Worm (Caenorhabditis elegans) whole organism, late embryonic: ENCODE measurements around the gene srbc-5.

Source experiments
- C08G9.2 ChIP-seq: sonication (generic microtip); optimal IDR thresholded peaks from 2 replicates; lab custom pipeline; 2016; ENCODE audit warnings: mild to moderate bottlenecking, missing genetic modification characterization, moderate library complexity, missing compliant biosample characterization
- F13H6.1 ChIP-seq: sonication (generic microtip); optimal IDR thresholded peaks from 2 replicates; lab custom pipeline; 2016; ENCODE audit warnings: missing genetic modification characterization, missing compliant biosample characterization
- K09A11.1 ChIP-seq: sonication (generic microtip); optimal IDR thresholded peaks from 2 replicates; lab custom pipeline; 2017; ENCODE audit warnings: antibody characterized with exemption, mild to moderate bottlenecking, missing genetic modification characterization, missing compliant biosample characterization; ENCODE audit not compliant: insufficient read depth
- T23F11.4 ChIP-seq: fragments of 200-800 bp; sonication (Bioruptor generic); optimal IDR thresholded peaks from 2 replicates; lab custom pipeline; 2018; ENCODE audit warnings: mild to moderate bottlenecking, missing genetic modification characterization, missing compliant biosample characterization
- ama-1 ChIP-seq: fragments of 150-350 bp; optimal IDR thresholded peaks from 2 replicates; lab custom pipeline; 2014
- ceh-14 ChIP-seq: sonication (generic microtip); optimal IDR thresholded peaks from 2 replicates; lab custom pipeline; 2016; ENCODE audit warnings: missing genotype, missing genetic modification characterization, missing compliant biosample characterization
- ceh-19 ChIP-seq: fragments of 200-800 bp; sonication (Bioruptor generic); optimal IDR thresholded peaks from 2 replicates; lab custom pipeline; 2018; ENCODE audit warnings: mild to moderate bottlenecking, missing genetic modification characterization, missing compliant biosample characterization
- ceh-22 ChIP-seq: sonication (generic microtip); optimal IDR thresholded peaks from 2 replicates; lab custom pipeline; 2017; ENCODE audit warnings: missing biosample characterization, missing genetic modification characterization
- ceh-30 ChIP-seq: fragments of 150-350 bp; optimal IDR thresholded peaks from 2 replicates; lab custom pipeline; 2014; ENCODE audit warnings: missing biosample characterization, missing genetic modification characterization
- ceh-45 ChIP-seq: fragments of 200-800 bp; sonication (Bioruptor generic); IDR thresholded peaks from 2 replicates; pipeline ENCODE4 v1.3.6; 2022; ENCODE audit warnings: missing genetic modification reagents, missing genetic modification characterization, missing compliant biosample characterization
- ceh-9 ChIP-seq: sonication (generic microtip); optimal IDR thresholded peaks from 2 replicates; lab custom pipeline; 2016; ENCODE audit warnings: mild to moderate bottlenecking, missing genetic modification characterization, inconsistent platforms, missing compliant biosample characterization
- che-1 ChIP-seq: sonication (generic microtip); optimal IDR thresholded peaks from 2 replicates; lab custom pipeline; 2016; ENCODE audit warnings: mild to moderate bottlenecking, missing genetic modification characterization, missing compliant biosample characterization
- dmd-4 ChIP-seq: sonication (generic microtip); optimal IDR thresholded peaks from 2 replicates; lab custom pipeline; 2016; ENCODE audit warnings: borderline replicate concordance, missing genetic modification characterization, missing compliant biosample characterization
- dve-1 ChIP-seq: sonication (generic microtip); optimal IDR thresholded peaks from 2 replicates; lab custom pipeline; 2017; ENCODE audit warnings: antibody characterized with exemption, mild to moderate bottlenecking, missing genetic modification characterization, missing compliant biosample characterization
- elt-2 ChIP-seq: sonication (generic microtip); optimal IDR thresholded peaks from 2 replicates; lab custom pipeline; 2016; ENCODE audit warnings: missing genetic modification reagents, missing genetic modification characterization, missing compliant biosample characterization
- elt-4 ChIP-seq: sonication (generic microtip); optimal IDR thresholded peaks from 2 replicates; lab custom pipeline; 2016; ENCODE audit warnings: missing genetic modification characterization, missing compliant biosample characterization
- eyg-1 ChIP-seq: sonication (generic microtip); optimal IDR thresholded peaks from 2 replicates; lab custom pipeline; 2016; ENCODE audit warnings: missing genotype, missing genetic modification characterization, missing compliant biosample characterization
- fax-1 ChIP-seq: sonication (generic microtip); optimal IDR thresholded peaks from 2 replicates; lab custom pipeline; 2016; ENCODE audit warnings: missing genotype, missing genetic modification characterization, missing compliant biosample characterization
- fkh-6 ChIP-seq: sonication (generic microtip); optimal IDR thresholded peaks from 2 replicates; lab custom pipeline; 2016; ENCODE audit warnings: missing genetic modification characterization, missing compliant biosample characterization
- gmeb-2 ChIP-seq: sonication (generic microtip); optimal IDR thresholded peaks from 2 replicates; lab custom pipeline; 2016; ENCODE audit warnings: missing genetic modification characterization, inconsistent platforms, missing compliant biosample characterization
- hlh-15 ChIP-seq: sonication (generic microtip); optimal IDR thresholded peaks from 2 replicates; lab custom pipeline; 2016; ENCODE audit warnings: missing genetic modification characterization, missing compliant biosample characterization
- hlh-6 ChIP-seq: sonication (generic microtip); optimal IDR thresholded peaks from 2 replicates; lab custom pipeline; 2016; ENCODE audit warnings: missing genotype, missing genetic modification characterization, missing compliant biosample characterization
- hlh-8 ChIP-seq: sonication (generic microtip); optimal IDR thresholded peaks from 2 replicates; lab custom pipeline; 2016; ENCODE audit warnings: missing genotype, missing genetic modification characterization, missing compliant biosample characterization
- mec-3 ChIP-seq: sonication (generic microtip); optimal IDR thresholded peaks from 2 replicates; lab custom pipeline; 2016; ENCODE audit warnings: borderline replicate concordance, missing genetic modification characterization, missing compliant biosample characterization
- npax-4 ChIP-seq: sonication (generic microtip); optimal IDR thresholded peaks from 2 replicates; lab custom pipeline; 2016; ENCODE audit warnings: missing genetic modification characterization, missing compliant biosample characterization
- pag-3 ChIP-seq: sonication (generic microtip); optimal IDR thresholded peaks from 2 replicates; lab custom pipeline; 2016; ENCODE audit warnings: missing compliant biosample characterization, missing genetic modification characterization, borderline replicate concordance
- pha-4 ChIP-seq: fragments of 150-350 bp; optimal IDR thresholded peaks from 2 replicates; lab custom pipeline; 2018; ENCODE audit warnings: missing biosample characterization, missing genetic modification reagents, missing genetic modification characterization
- pqm-1 ChIP-seq: sonication (generic microtip); optimal IDR thresholded peaks from 2 replicates; lab custom pipeline; 2016; ENCODE audit warnings: missing genetic modification characterization, missing compliant biosample characterization
- pros-1 ChIP-seq: fragments of 150-350 bp; optimal IDR thresholded peaks from 2 replicates; lab custom pipeline; 2014; ENCODE audit warnings: missing biosample characterization, missing genetic modification reagents, missing genetic modification characterization
- sdc-2 ChIP-seq: sonication (generic microtip); optimal IDR thresholded peaks from 2 replicates; lab custom pipeline; 2016; ENCODE audit warnings: missing genotype, missing genetic modification characterization, missing compliant biosample characterization
- sox-2 ChIP-seq: fragments of 200-800 bp; sonication (Bioruptor generic); IDR thresholded peaks from 2 replicates; pipeline ENCODE4 v1.3.6; 2022; ENCODE audit warnings: missing genetic modification reagents, missing genetic modification characterization, missing compliant biosample characterization
- tbx-2 ChIP-seq: sonication (generic microtip); optimal IDR thresholded peaks from 2 replicates; lab custom pipeline; 2016; ENCODE audit warnings: missing genetic modification characterization, missing compliant biosample characterization
- tbx-7 ChIP-seq: sonication (generic microtip); optimal IDR thresholded peaks from 2 replicates; lab custom pipeline; 2016; ENCODE audit warnings: missing genotype, missing genetic modification characterization, missing compliant biosample characterization
- ttx-3 ChIP-seq: sonication (generic microtip); optimal IDR thresholded peaks from 2 replicates; lab custom pipeline; 2016; ENCODE audit warnings: missing genetic modification reagents, missing genetic modification characterization, missing compliant biosample characterization
- unc-42 ChIP-seq: sonication (generic microtip); optimal IDR thresholded peaks from 2 replicates; lab custom pipeline; 2016; ENCODE audit warnings: missing genotype, missing genetic modification characterization, missing compliant biosample characterization
- unc-55 ChIP-seq: sonication (generic microtip); optimal IDR thresholded peaks from 2 replicates; lab custom pipeline; 2017; ENCODE audit warnings: missing biosample characterization, missing genetic modification reagents, missing genetic modification characterization
- unc-86 ChIP-seq: sonication (generic microtip); optimal IDR thresholded peaks from 2 replicates; lab custom pipeline; 2016; ENCODE audit warnings: missing genetic modification characterization, missing compliant biosample characterization
- ztf-16 ChIP-seq: sonication (generic microtip); optimal IDR thresholded peaks from 2 replicates; lab custom pipeline; 2017; ENCODE audit warnings: missing genetic modification characterization, missing compliant biosample characterization

The srbc-5 gene

ce11 chrV:3218604-3219003 is 41.6 kb upstream of the srbc-5 start (continued):
- TF ChIP-seq fax-1 (tag; lab: Kevin White, UChicago): no peak
- TF ChIP-seq hlh-8: no peak
- TF ChIP-seq pros-1: no peak
- TF ChIP-seq npax-4 (tag; lab: Kevin White, UChicago): no peak
- no peak for TF ChIP-seq sdc-2 (tag; lab: Kevin White, UChicago)
- peak; percentile 77 for TF ChIP-seq tbx-2 (tag; lab: Kevin White, UChicago)
- no peak for TF ChIP-seq T23F11.4
- TF ChIP-seq hlh-6 (tag; lab: Kevin White, UChicago): no peak
- TF ChIP-seq tbx-7 (tag; lab: Kevin White, UChicago): peak; percentile 28
- no peak for TF ChIP-seq unc-86 (tag; lab: Kevin White, UChicago)
- no peak for TF ChIP-seq unc-55 (GFP tag; lab: Kevin White, UChicago)
- peak; percentile 5 for TF ChIP-seq elt-2 (tag; lab: Kevin White, UChicago)
- no peak for TF ChIP-seq unc-42 (tag; lab: Kevin White, UChicago)
- no peak for TF ChIP-seq ceh-9
- no peak for TF ChIP-seq mec-3 (tag; lab: Kevin White, UChicago)
- no peak for TF ChIP-seq hlh-15 (tag; lab: Kevin White, UChicago)
- TF ChIP-seq pqm-1: no peak
- no peak for TF ChIP-seq pag-3 (tag; lab: Kevin White, UChicago)
- peak; percentile 25 for TF ChIP-seq ceh-14 (tag; lab: Kevin White, UChicago)
- TF ChIP-seq C08G9.2 (tag; lab: Kevin White, UChicago): peak; percentile 69
- TF ChIP-seq fkh-6 (tag; lab: Kevin White, UChicago): peak; percentile 27
- TF ChIP-seq ttx-3: no peak
- no peak for TF ChIP-seq ceh-30 (tag; lab: Kevin White, UChicago)
- no peak for TF ChIP-seq sox-2 (GFP tag; lab: Robert Waterston, UW)
- TF ChIP-seq ceh-45 (GFP tag; lab: Robert Waterston, UW): no peak

- TF ChIP-seq eyg-1 (tag; lab: Kevin White, UChicago) (no peak), hlh-8 (no peak), hlh-15 (tag; lab: Kevin White, UChicago) (no peak), fkh-6 (tag; lab: Kevin White, UChicago) (no peak), tbx-2 (tag; lab: Kevin White, UChicago) (no peak), F13H6.1 (tag; lab: Kevin White, UChicago) (no peak), elt-2 (tag; lab: Kevin White, UChicago) (no peak), npax-4 (tag; lab: Kevin White, UChicago) (no peak), gmeb-2 (tag; lab: Kevin White, UChicago) (no peak), ama-1 (no peak), dmd-4 (tag; lab: Kevin White, UChicago) (no peak)
These were observed 32.8 kb upstream of the srbc-5 start, which contains the start of gene K08D9.2 for ce11 chrV:3227373-3227772. K08D9.2 (plus strand) TSS chrV:3227673.

ce11 chrV:3230150-3230549 is 30.0 kb upstream of the srbc-5 start:
- peak; percentile 61 for TF ChIP-seq dve-1 (tag; lab: Kevin White, UChicago)
- no peak for TF ChIP-seq ama-1
- TF ChIP-seq, all 69 proteins: peak for 1

- TF ChIP-seq che-1 (no peak), ceh-22 (no peak), T23F11.4 (no peak), gmeb-2 (tag; lab: Kevin White, UChicago) (no peak), elt-4 (tag; lab: Kevin White, UChicago) (no peak), hlh-15 (tag; lab: Kevin White, UChicago) (no peak), elt-2 (tag; lab: Kevin White, UChicago) (no peak), fkh-6 (tag; lab: Kevin White, UChicago) (no peak), ztf-16 (tag; lab: Kevin White, UChicago) (no peak), pha-4 (tag; lab: Kevin White, UChicago) (no peak), F13H6.1 (tag; lab: Kevin White, UChicago) (no peak), K09A11.1 (tag; lab: Kevin White, UChicago) (no peak), dmd-4 (tag; lab: Kevin White, UChicago) (no peak), sox-2 (GFP tag; lab: Robert Waterston, UW) (no peak), C08G9.2 (tag; lab: Kevin White, UChicago) (no peak), ceh-19 (GFP tag; lab: Kevin White, UChicago) (no peak), ama-1 (no peak)
- TF ChIP-seq, all 69 proteins: peak for 0
These were observed 29.6 kb upstream of the srbc-5 start, which contains the start of gene K08D9.10 for ce11 chrV:3230597-3230996. K08D9.10 (plus strand) TSS chrV:3230897.
